Worm (Caenorhabditis elegans) whole organism, midembryonic: ENCODE data around the gene cest-4.
A peak's percentile ranks its signal among the peaks of the same experiment; 100 is the strongest.

ENCODE experiments used
- T22C8.4 ChIP-seq: fragments of 200-800 bp; sonication (Bioruptor generic); IDR thresholded peaks from 2 replicates; pipeline ENCODE4 v1.3.6; 2022; ENCODE audit warnings: missing genetic modification characterization, missing compliant biosample characterization
- cog-1 ChIP-seq: sonication (generic microtip); optimal IDR thresholded peaks from 2 replicates; lab custom pipeline; 2016; ENCODE audit warnings: missing genetic modification characterization, missing compliant biosample characterization
- flt-1 ChIP-seq: fragments of 200-800 bp; sonication (Bioruptor generic); IDR thresholded peaks from 2 replicates; pipeline ENCODE4 v1.3.6; 2022; ENCODE audit warnings: missing genetic modification characterization, missing compliant biosample characterization
- klf-2 ChIP-seq: fragments of 200-800 bp; sonication (Bioruptor generic); conservative IDR thresholded peaks from 2 replicates; pipeline ENCODE4 v1.3.6; 2022; ENCODE audit warnings: missing genetic modification reagents, missing genetic modification characterization, missing compliant biosample characterization
- med-1 ChIP-seq: sonication (generic microtip); optimal IDR thresholded peaks from 2 replicates; lab custom pipeline; 2017; ENCODE audit warnings: missing genetic modification characterization, mild to moderate bottlenecking, missing compliant biosample characterization, antibody characterized with exemption, missing genetic modification reagents; ENCODE audit not compliant: insufficient read depth
- ref-1 ChIP-seq: fragments of 200-800 bp; sonication (Bioruptor generic); conservative IDR thresholded peaks from 2 replicates; pipeline ENCODE4 v1.3.6; 2022; ENCODE audit warnings: missing genetic modification reagents, missing genetic modification characterization, missing compliant biosample characterization
- tab-1 ChIP-seq: fragments of 200-800 bp; sonication (Bioruptor generic); IDR thresholded peaks from 2 replicates; pipeline ENCODE4 v1.3.6; 2022; ENCODE audit warnings: missing genetic modification characterization, missing compliant biosample characterization
- ztf-23 ChIP-seq: fragments of 200-800 bp; sonication (Bioruptor generic); IDR thresholded peaks from 2 replicates; pipeline ENCODE4 v1.3.6; 2022; ENCODE audit warnings: missing genetic modification reagents, missing genetic modification characterization, missing compliant biosample characterization
- ztf-29 ChIP-seq: fragments of 200-800 bp; sonication (Bioruptor generic); IDR thresholded peaks from 2 replicates; pipeline ENCODE4 v1.3.6; 2022; ENCODE audit warnings: missing genetic modification reagents, missing genetic modification characterization, missing compliant biosample characterization

cest-4 gene

ce11 chrIV:6803805-6804344, 1.7 kb upstream of the cest-4 start:
- TF ChIP-seq med-1 (GFP tag; lab: Kevin White, UChicago), result no peak
- no peak for TF ChIP-seq flt-1 (GFP tag; lab: Robert Waterston, UW)
- no peak for TF ChIP-seq ref-1 (GFP tag; lab: Robert Waterston, UW)
- no peak for TF ChIP-seq T22C8.4 (GFP tag; lab: Robert Waterston, UW)
- no peak for TF ChIP-seq ztf-23 (GFP tag; lab: Robert Waterston, UW)
- no peak for TF ChIP-seq tab-1 (GFP tag; lab: Robert Waterston, UW)
- TF ChIP-seq cog-1 (tag; lab: Kevin White, UChicago), result no peak
- TF ChIP-seq ztf-29, result no peak
- no peak for TF ChIP-seq klf-2 (GFP tag; lab: Robert Waterston, UW)

DNA sequence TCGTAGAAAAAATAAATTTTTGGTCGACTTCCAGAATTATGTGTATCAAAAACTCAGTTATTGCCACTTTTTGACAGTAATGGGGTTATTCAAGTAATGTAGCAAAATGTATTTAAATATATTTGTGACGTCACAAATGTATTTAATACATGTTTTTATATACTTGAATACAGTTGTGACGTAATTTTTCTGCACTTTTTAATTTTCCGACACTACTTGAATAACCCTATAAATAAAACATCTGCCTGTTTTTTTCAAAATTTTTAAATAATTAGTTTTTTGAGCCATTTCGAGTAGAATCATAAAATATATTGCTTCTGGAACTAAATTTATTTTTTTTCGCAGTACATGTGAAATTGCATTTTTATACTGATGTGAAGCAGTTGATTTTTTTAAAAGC, 1.2 kb upstream of the cest-4 start:
- no peak for TF ChIP-seq med-1 (GFP tag; lab: Kevin White, UChicago)
- TF ChIP-seq tab-1 (GFP tag; lab: Robert Waterston, UW), result no peak
- no peak for TF ChIP-seq klf-2 (GFP tag; lab: Robert Waterston, UW)
- no peak for TF ChIP-seq flt-1 (GFP tag; lab: Robert Waterston, UW)
- TF ChIP-seq ztf-23 (GFP tag; lab: Robert Waterston, UW), result no peak
- TF ChIP-seq ztf-29, result no peak
- TF ChIP-seq cog-1 (tag; lab: Kevin White, UChicago), result no peak
- TF ChIP-seq ref-1 (GFP tag; lab: Robert Waterston, UW), result no peak
- no peak for TF ChIP-seq T22C8.4 (GFP tag; lab: Robert Waterston, UW)

DNA sequence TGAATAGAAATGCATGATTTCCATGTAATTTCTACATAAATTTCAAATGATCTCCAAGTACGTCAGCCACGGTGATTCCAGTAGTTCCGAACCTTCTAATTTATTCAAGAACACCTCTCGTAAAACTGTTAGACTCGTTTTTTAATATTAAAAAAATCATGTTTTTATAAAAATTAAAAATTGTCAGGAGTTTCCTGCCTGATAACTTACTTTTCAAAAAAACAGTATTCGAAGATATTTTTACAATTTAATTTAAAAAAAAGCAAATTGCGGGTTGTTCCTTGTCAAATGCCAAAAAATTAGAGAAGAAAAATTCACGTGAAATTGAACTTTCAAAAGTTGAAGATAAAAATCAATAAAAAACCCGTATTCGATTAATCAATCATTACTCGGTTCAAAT, 6.6 kb downstream of the cest-4 start, which contains the start of the genes C17H12.3 and C17H12.12:
Gene C17H12.3 (minus strand): TSS at position 101 of the 400 bp plus-strand sequence.
Gene C17H12.12 (plus strand): TSS at position 396 of the 400 bp plus-strand sequence.
- TF ChIP-seq flt-1 (GFP tag; lab: Robert Waterston, UW), result no peak

DNA sequence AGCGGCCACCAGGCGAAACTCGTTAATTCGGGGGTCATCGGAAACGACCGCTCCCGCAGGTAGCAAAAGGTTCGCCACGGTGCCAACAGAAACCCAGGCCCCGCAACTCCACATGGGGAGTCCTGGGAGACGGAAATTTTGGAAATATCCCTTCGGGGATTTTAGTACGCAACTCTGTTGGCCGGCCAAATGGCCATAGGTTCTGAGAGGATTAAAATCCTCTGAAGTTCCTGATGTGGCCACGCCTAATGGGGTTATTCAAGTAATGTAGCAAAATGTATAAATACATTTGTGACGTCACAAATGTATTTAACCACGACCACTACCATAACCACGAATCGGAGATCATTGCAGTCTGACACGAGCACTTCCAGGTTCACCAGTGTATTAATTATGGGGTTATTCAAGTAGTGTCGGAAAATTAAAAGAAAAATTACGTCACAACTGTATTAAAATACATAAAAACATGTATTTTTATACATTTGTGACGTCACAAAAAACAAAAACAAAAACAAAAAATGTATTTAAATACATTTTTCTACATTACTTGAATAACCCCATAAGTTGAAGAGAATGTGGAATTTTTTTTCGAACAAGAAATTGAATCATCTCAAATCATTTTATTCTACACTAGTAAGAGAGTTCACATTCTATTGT, 8.7 kb downstream of the cest-4 start:
- TF ChIP-seq T22C8.4 (GFP tag; lab: Robert Waterston, UW) (no peak), ztf-23 (GFP tag; lab: Robert Waterston, UW) (no peak), ref-1 (GFP tag; lab: Robert Waterston, UW) (no peak), cog-1 (tag; lab: Kevin White, UChicago) (no peak), flt-1 (GFP tag; lab: Robert Waterston, UW) (no peak), tab-1 (GFP tag; lab: Robert Waterston, UW) (no peak), med-1 (GFP tag; lab: Kevin White, UChicago) (no peak), klf-2 (GFP tag; lab: Robert Waterston, UW) (no peak), ztf-29 (no peak)

- TF ChIP-seq T22C8.4 (GFP tag; lab: Robert Waterston, UW) (no peak), klf-2 (GFP tag; lab: Robert Waterston, UW) (no peak), flt-1 (GFP tag; lab: Robert Waterston, UW) (no peak)
These were observed 9.5 kb downstream of the cest-4 start for ce11 chrIV:6792380-6793309.

DNA sequence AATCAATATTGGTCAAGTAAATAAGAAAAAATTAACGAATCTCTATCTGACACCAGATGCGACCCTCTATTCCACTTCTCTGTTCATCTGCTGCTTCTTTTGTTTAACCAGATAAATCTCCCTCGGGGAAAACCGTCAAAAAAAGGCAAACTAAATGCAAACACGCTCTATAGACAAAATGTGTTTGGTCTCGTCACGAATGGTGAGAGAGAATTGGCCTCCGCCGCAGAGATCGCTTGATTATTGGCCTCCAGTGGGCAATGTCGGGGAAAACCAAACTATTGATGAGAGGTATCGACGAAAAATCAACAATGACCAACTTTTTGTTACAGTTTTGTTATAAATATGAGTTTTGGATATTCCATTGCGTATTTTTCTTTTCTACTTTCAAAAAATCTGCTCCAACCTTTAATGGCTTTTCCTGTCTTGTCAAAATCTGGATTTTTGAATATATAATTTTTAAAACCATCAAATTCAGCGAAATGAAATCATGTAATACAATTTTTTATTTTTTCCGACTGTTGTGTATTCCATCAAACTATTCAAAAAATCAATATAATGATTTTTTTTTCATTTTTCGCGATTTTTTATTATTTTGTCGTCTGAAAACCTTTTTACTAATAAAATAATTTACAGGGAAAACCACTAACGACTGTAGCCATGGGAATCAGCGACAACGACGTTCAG, 11.6 kb downstream of the cest-4 start, which contains the start of the genes C17H12.2 and vha-8:
Gene C17H12.2 (minus strand): TSS at position 51 of the 687 bp plus-strand sequence.
Gene vha-8 (plus strand): TSS at position 637 of the 687 bp plus-strand sequence.
- TF ChIP-seq med-1 (GFP tag; lab: Kevin White, UChicago) (no peak), cog-1 (tag; lab: Kevin White, UChicago) (peak; percentile 84)

DNA sequence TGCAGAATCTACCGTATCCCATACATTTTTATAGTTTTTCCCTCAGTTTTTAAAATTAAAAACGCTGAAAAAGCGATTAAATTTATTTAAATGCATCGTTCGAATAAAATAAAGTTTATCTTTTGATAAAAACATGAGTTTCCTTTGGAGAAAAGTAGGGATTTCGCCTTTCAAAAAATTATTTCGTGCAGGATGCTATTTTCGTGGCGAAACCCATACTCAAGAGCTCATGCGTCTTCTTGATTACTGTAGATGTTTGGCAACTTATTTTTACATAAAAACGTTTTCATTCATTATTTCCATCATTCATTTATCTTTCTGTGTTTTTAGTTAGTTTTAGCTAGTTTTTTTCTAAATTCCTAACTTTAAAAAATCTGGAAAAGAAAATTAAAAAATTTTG, 12.2 kb downstream of the cest-4 start:
- no peak for TF ChIP-seq ztf-29
- TF ChIP-seq cog-1 (tag; lab: Kevin White, UChicago), result no peak
- TF ChIP-seq T22C8.4 (GFP tag; lab: Robert Waterston, UW), result no peak
- TF ChIP-seq med-1 (GFP tag; lab: Kevin White, UChicago), result no peak
- TF ChIP-seq ref-1 (GFP tag; lab: Robert Waterston, UW), result no peak
- TF ChIP-seq ztf-23 (GFP tag; lab: Robert Waterston, UW), result no peak
- TF ChIP-seq klf-2 (GFP tag; lab: Robert Waterston, UW), result no peak
- no peak for TF ChIP-seq flt-1 (GFP tag; lab: Robert Waterston, UW)
- no peak for TF ChIP-seq tab-1 (GFP tag; lab: Robert Waterston, UW)

DNA sequence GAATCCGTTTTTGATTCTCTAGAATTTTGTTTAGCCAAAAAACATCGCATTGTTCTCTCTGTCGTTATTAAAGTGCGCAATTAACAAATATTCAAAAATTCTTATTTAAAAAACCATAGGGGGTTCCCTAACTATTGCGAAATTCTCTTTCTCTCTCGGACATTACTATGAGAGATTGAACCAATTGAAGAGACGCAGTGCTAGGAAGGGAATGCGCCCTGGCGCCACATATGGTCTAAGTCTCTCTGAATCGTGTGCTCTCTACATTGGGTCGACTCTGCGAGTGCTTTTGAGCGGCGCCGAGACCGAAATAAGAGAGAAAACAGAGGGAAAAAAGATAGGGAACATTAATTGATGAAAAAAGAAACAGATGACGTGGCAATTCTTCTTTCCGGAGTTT, 16.3 kb downstream of the cest-4 start:
- TF ChIP-seq cog-1 (tag; lab: Kevin White, UChicago) (no peak), tab-1 (GFP tag; lab: Robert Waterston, UW) (no peak), klf-2 (GFP tag; lab: Robert Waterston, UW) (no peak), T22C8.4 (GFP tag; lab: Robert Waterston, UW) (no peak), ztf-23 (GFP tag; lab: Robert Waterston, UW) (no peak), ztf-29 (no peak), med-1 (GFP tag; lab: Kevin White, UChicago) (no peak), flt-1 (GFP tag; lab: Robert Waterston, UW) (no peak), ref-1 (GFP tag; lab: Robert Waterston, UW) (no peak)
